Fruit fly (Drosophila melanogaster): ENCODE data around the gene CG6179.
A peak's percentile ranks its signal among the peaks of the same experiment; 100 is the strongest.

Gene CG6179

dm6 chrX:18357756-18358182 lies 22.1 kb upstream of the CG6179 start (continued):
- 0 out of 3 replicates have a peak, but pooled peaks have one; percentile 6 for TF ChIP-seq tgo (GFP tag; IDR thresholded peaks at IDR 0.05)
- no peak for TF ChIP-seq Hr78 (GFP tag; optimal IDR thresholded peaks at IDR 0.05)
- peak; percentile 48 for TF ChIP-seq scrt (GFP tag; optimal IDR thresholded peaks at IDR 0.05)
- no peak for TF ChIP-seq CG7745 (tag; optimal IDR thresholded peaks at IDR 0.05)
- TF ChIP-seq ERR (GFP tag; optimal IDR thresholded peaks at IDR 0.05): no peak
- no peak for TF ChIP-seq CG10274 (GFP tag; optimal IDR thresholded peaks at IDR 0.05)
- TF ChIP-seq so (GFP tag; IDR thresholded peaks at IDR 0.05): 0 out of 3 replicates have a peak, but pooled peaks have one; percentile 53
- TF ChIP-seq CG17359 (tag; optimal IDR thresholded peaks at IDR 0.05): no peak
- TF ChIP-seq Aef1 (GFP tag; IDR thresholded peaks at IDR 0.05): 0 out of 3 replicates have a peak, but pooled peaks have one; percentile 13
- no peak for TF ChIP-seq slbo (GFP tag; IDR thresholded peaks at IDR 0.05)
- TF ChIP-seq p53 (GFP tag; optimal IDR thresholded peaks at IDR 0.05): peak; percentile 0
- peak; percentile 87 for TF ChIP-seq CTCF (GFP tag; optimal IDR thresholded peaks at IDR 0.05)
- no peak for TF ChIP-seq CG30431 (GFP tag; optimal IDR thresholded peaks at IDR 0.05)
- no peak for TF ChIP-seq Sin3A (optimal IDR thresholded peaks at IDR 0.05)
- TF ChIP-seq CG34422 (GFP tag; IDR thresholded peaks at IDR 0.05): no peak
- no peak for TF ChIP-seq shn (GFP tag; optimal IDR thresholded peaks at IDR 0.05)
- peak; percentile 39 for TF ChIP-seq CoRest (tag; optimal IDR thresholded peaks at IDR 0.05)
- no peak for TF ChIP-seq CG12104 (GFP tag; optimal IDR thresholded peaks at IDR 0.05)
- TF ChIP-seq CG6791 (GFP tag; IDR thresholded peaks at IDR 0.05; ENCODE audit: partially characterized antibody): no peak
- 0 out of 2 replicates have a peak, but pooled peaks have one; percentile 9 for TF ChIP-seq vvl (GFP tag; IDR thresholded peaks at IDR 0.05)
- no peak for TF ChIP-seq CG12744 (GFP tag; optimal IDR thresholded peaks at IDR 0.05)
- peak; percentile 78 for TF ChIP-seq Med (GFP tag)
- peak in 1 of 2 experiments; percentile 27 for TF ChIP-seq Pdp1 (GFP tag; optimal IDR thresholded peaks at IDR 0.05)
- TF ChIP-seq nmo (GFP tag; optimal IDR thresholded peaks at IDR 0.05): no peak
- TF ChIP-seq CG14710 (tag; optimal IDR thresholded peaks at IDR 0.05): peak; percentile 9
- no peak for TF ChIP-seq CG15514 (GFP tag; optimal IDR thresholded peaks at IDR 0.05)
- peak; percentile 97 for TF ChIP-seq Deaf1 (tag; optimal IDR thresholded peaks at IDR 0.05)
- TF ChIP-seq Doc2 (GFP tag; IDR thresholded peaks at IDR 0.05): no peak
- TF ChIP-seq peb (GFP tag; IDR thresholded peaks at IDR 0.05): no peak

dm6 chrX:18358352-18358931 lies 21.4 kb upstream of the CG6179 start, which contains the start of gene CG6106:
Gene CG6106 (plus strand): TSS chrX:18358881.
- TF ChIP-seq Spps (tag; optimal IDR thresholded peaks at IDR 0.05): no peak
- peak; percentile 34; the same call in 1 of the 2 replicates for TF ChIP-seq lmd (GFP tag; IDR thresholded peaks at IDR 0.05)
- TF ChIP-seq Med (GFP tag): peak; percentile 44
- TF ChIP-seq ci (GFP tag; IDR thresholded peaks at IDR 0.05): 0 out of 3 replicates have a peak, but pooled peaks have one; percentile 5
- TF ChIP-seq Sox100B (GFP tag; optimal IDR thresholded peaks at IDR 0.05): peak; percentile 22
- TF ChIP-seq Fer1 (GFP tag; optimal IDR thresholded peaks at IDR 0.05): no peak
- TF ChIP-seq ind (GFP tag; optimal IDR thresholded peaks at IDR 0.05): peak; percentile 30
- TF ChIP-seq CG7839 (tag; optimal IDR thresholded peaks at IDR 0.05): peak; percentile 45
- TF ChIP-seq ssp (GFP tag; IDR thresholded peaks at IDR 0.05): 0 out of 2 replicates have a peak, but pooled peaks have one; percentile 12
- 0 out of 2 replicates have a peak, but pooled peaks have one; percentile 18 for TF ChIP-seq CG32532 (GFP tag; IDR thresholded peaks at IDR 0.05)
- TF ChIP-seq CG17385 (GFP tag; optimal IDR thresholded peaks at IDR 0.05): peak; percentile 8
- peak; percentile 33 for TF ChIP-seq gem (tag; optimal IDR thresholded peaks at IDR 0.05)
- TF ChIP-seq Xrp1 (GFP tag; IDR thresholded peaks at IDR 0.05): peak; percentile 18; the same call in 1 of the 2 replicates
- TF ChIP-seq CG11398 (GFP tag; optimal IDR thresholded peaks at IDR 0.05): no peak
- TF ChIP-seq Fer3 (tag; optimal IDR thresholded peaks at IDR 0.05): peak; percentile 13
- TF ChIP-seq CG2712 (tag; optimal IDR thresholded peaks at IDR 0.05): peak; percentile 21
- TF ChIP-seq sens (GFP tag): peak; percentile 67
- peak; percentile 12 for TF ChIP-seq CG17359 (tag; optimal IDR thresholded peaks at IDR 0.05)
- TF ChIP-seq Dip2 (GFP tag; IDR thresholded peaks at IDR 0.05): no peak
- TF ChIP-seq B-H1 (GFP tag; IDR thresholded peaks at IDR 0.05): no peak
- TF ChIP-seq CG17361 (GFP tag; IDR thresholded peaks at IDR 0.05): 0 out of 3 replicates have a peak, but pooled peaks have one; percentile 32
- peak; percentile 48 for TF ChIP-seq Sox102F (GFP tag; optimal IDR thresholded peaks at IDR 0.05)
- TF ChIP-seq CG4820 (GFP tag; optimal IDR thresholded peaks at IDR 0.05): peak; percentile 21
- TF ChIP-seq Hr51 (GFP tag; optimal IDR thresholded peaks at IDR 0.05): peak in 1 of 2 experiments; percentile 32
